Worm (Caenorhabditis elegans) whole organism, midembryonic: ENCODE results near the gene T01C4.8.

Experiments
- flt-1 ChIP-seq: fragments of 200-800 bp; sonication (Bioruptor generic); IDR thresholded peaks from 2 replicates; pipeline ENCODE4 v1.3.6; 2022; ENCODE audit warnings: missing genetic modification characterization, missing compliant biosample characterization
- klf-2 ChIP-seq: fragments of 200-800 bp; sonication (Bioruptor generic); conservative IDR thresholded peaks from 2 replicates; pipeline ENCODE4 v1.3.6; 2022; ENCODE audit warnings: missing genetic modification reagents, missing genetic modification characterization, missing compliant biosample characterization
- ztf-23 ChIP-seq: fragments of 200-800 bp; sonication (Bioruptor generic); IDR thresholded peaks from 2 replicates; pipeline ENCODE4 v1.3.6; 2022; ENCODE audit warnings: missing genetic modification reagents, missing genetic modification characterization, missing compliant biosample characterization
- ztf-29 ChIP-seq: fragments of 200-800 bp; sonication (Bioruptor generic); IDR thresholded peaks from 2 replicates; pipeline ENCODE4 v1.3.6; 2022; ENCODE audit warnings: missing genetic modification reagents, missing genetic modification characterization, missing compliant biosample characterization

- TF ChIP-seq flt-1, result no peak
- no peak for TF ChIP-seq ztf-23 (GFP tag; lab: Robert Waterston, UW)
- no peak for TF ChIP-seq ztf-29 (GFP tag; lab: Robert Waterston, UW)
- no peak for TF ChIP-seq klf-2
Measured at ce11 chrV:7110370-7110769, 19.0 kb downstream of the T01C4.8 start.
